Worm (Caenorhabditis elegans): ENCODE measurements around the gene zmp-6.

The zmp-6 gene

ce11 chrIII:7247740-7248139, at the start of gene zmp-6:
zmp-6 (minus strand) TSS chrIII:7247840.
- TF ChIP-seq sma-3 (GFP tag; optimal IDR thresholded peaks at IDR 0.05) (no peak), nhr-6 (tag; optimal IDR thresholded peaks at IDR 0.05) (no peak), lin-13 (GFP tag; optimal IDR thresholded peaks at IDR 0.05) (no peak), ztf-4 (tag; optimal IDR thresholded peaks at IDR 0.05) (no peak), peb-1 (tag; optimal IDR thresholded peaks at IDR 0.05) (no peak), ztf-1 (GFP tag; conservative IDR thresholded peaks at IDR 0.05) (no peak), nhr-21 (tag; optimal IDR thresholded peaks at IDR 0.05) (no peak)

- TF ChIP-seq ceh-16 (tag; optimal IDR thresholded peaks at IDR 0.05) (peak; percentile 7), elt-1 (tag; optimal IDR thresholded peaks at IDR 0.05) (no peak), sma-3 (GFP tag; optimal IDR thresholded peaks at IDR 0.05) (peak; percentile 45), alr-1 (tag; optimal IDR thresholded peaks at IDR 0.05) (no peak), blmp-1 (tag; optimal IDR thresholded peaks at IDR 0.05; ENCODE audit: insufficient read depth) (peak; percentile 16), unc-39 (tag; optimal IDR thresholded peaks at IDR 0.05) (no peak), nhr-25 (tag; optimal IDR thresholded peaks at IDR 0.05) (peak; percentile 52), nhr-21 (tag; optimal IDR thresholded peaks at IDR 0.05) (peak; percentile 10), peb-1 (tag; optimal IDR thresholded peaks at IDR 0.05) (no peak), unc-62 (GFP tag; optimal IDR thresholded peaks at IDR 0.05) (no peak), Y55F3AM.14 (GFP tag; optimal IDR thresholded peaks at IDR 0.05) (no peak), crh-2 (tag; optimal IDR thresholded peaks at IDR 0.05) (peak; percentile 3), sma-9 (GFP tag; optimal IDR thresholded peaks at IDR 0.05) (peak; percentile 71), sma-9 (tag; optimal IDR thresholded peaks at IDR 0.05) (no peak), snpc-4 (tag; optimal IDR thresholded peaks at IDR 0.05) (no peak), nhr-10 (tag; optimal IDR thresholded peaks at IDR 0.05) (peak; percentile 28)
Observed at ce11 chrIII:7297045-7297680, 49.5 kb upstream of the zmp-6 start.

ce11 chrIII:7296092-7296668, 48.5 kb upstream of the zmp-6 start:
- TF ChIP-seq lsy-2 (tag; optimal IDR thresholded peaks at IDR 0.05) (peak in 1 of 2 experiments; percentile 13), egl-27 (tag; optimal IDR thresholded peaks at IDR 0.05) (no peak), nhr-23 (tag; optimal IDR thresholded peaks at IDR 0.05) (no peak), sem-4 (tag; optimal IDR thresholded peaks at IDR 0.05) (peak; percentile 52), C34F6.9 (tag; optimal IDR thresholded peaks at IDR 0.05) (no peak), ztf-4 (tag; optimal IDR thresholded peaks at IDR 0.05) (no peak), lin-13 (GFP tag; optimal IDR thresholded peaks at IDR 0.05) (no peak), dmd-4 (tag; optimal IDR thresholded peaks at IDR 0.05) (no peak), fos-1 (tag; optimal IDR thresholded peaks at IDR 0.05) (no peak), R02D3.7 (tag; optimal IDR thresholded peaks at IDR 0.05) (no peak), sma-3 (GFP tag; optimal IDR thresholded peaks at IDR 0.05) (no peak), lin-11 (tag; optimal IDR thresholded peaks at IDR 0.05) (no peak), ZK546.5 (tag; optimal IDR thresholded peaks at IDR 0.05) (no peak), nhr-129 (tag; optimal IDR thresholded peaks at IDR 0.05) (no peak), ztf-1 (GFP tag; conservative IDR thresholded peaks at IDR 0.05) (no peak), sma-9 (GFP tag; optimal IDR thresholded peaks at IDR 0.05) (no peak), sma-9 (tag; optimal IDR thresholded peaks at IDR 0.05) (no peak), crh-2 (tag; optimal IDR thresholded peaks at IDR 0.05) (peak; percentile 56), ceh-16 (tag; optimal IDR thresholded peaks at IDR 0.05) (no peak), unc-55 (GFP tag; optimal IDR thresholded peaks at IDR 0.05) (no peak), F13H6.1 (tag; optimal IDR thresholded peaks at IDR 0.05) (no peak), unc-39 (tag; optimal IDR thresholded peaks at IDR 0.05) (no peak), snpc-4 (tag; optimal IDR thresholded peaks at IDR 0.05) (no peak), gmeb-1 (tag; optimal IDR thresholded peaks at IDR 0.05) (no peak), unc-62 (GFP tag; optimal IDR thresholded peaks at IDR 0.05) (no peak), mab-5 (tag; optimal IDR thresholded peaks at IDR 0.05) (no peak), elt-1 (tag; optimal IDR thresholded peaks at IDR 0.05) (no peak), skn-1 (tag; optimal IDR thresholded peaks at IDR 0.05) (no peak), lin-39 (tag; optimal IDR thresholded peaks at IDR 0.05) (no peak), mdl-1 (tag; optimal IDR thresholded peaks at IDR 0.05) (no peak), zag-1 (tag; optimal IDR thresholded peaks at IDR 0.05) (no peak), nhr-21 (tag; optimal IDR thresholded peaks at IDR 0.05) (no peak), nhr-25 (tag; optimal IDR thresholded peaks at IDR 0.05) (peak; percentile 69), ama-1 (optimal IDR thresholded peaks at IDR 0.05) (no peak), aly-2 (tag; optimal IDR thresholded peaks at IDR 0.05) (no peak), ztf-11 (tag; optimal IDR thresholded peaks at IDR 0.05) (no peak), nhr-77 (tag; optimal IDR thresholded peaks at IDR 0.05) (no peak), ceh-82 (tag; optimal IDR thresholded peaks at IDR 0.05) (no peak), mbf-1 (tag; optimal IDR thresholded peaks at IDR 0.05) (no peak), blmp-1 (tag; optimal IDR thresholded peaks at IDR 0.05; ENCODE audit: insufficient read depth) (peak; percentile 7)
